Fruit fly (Drosophila melanogaster) whole organism, adult: ENCODE measurements around the gene CG17637.

ENCODE experiments used
- CG11617 ChIP-seq: fragments of 200-800 bp; sonication (Bioruptor generic); optimal IDR thresholded peaks from 2 replicates; lab custom pipeline; 2017; ENCODE audit warnings: mild to moderate bottlenecking, missing biosample characterization, missing genetic modification reagents, missing genetic modification characterization
- CG12768 ChIP-seq: fragments of 200-800 bp; sonication (Bioruptor generic); optimal IDR thresholded peaks from 2 replicates; lab custom pipeline; 2017; ENCODE audit warnings: missing biosample characterization, missing genetic modification characterization, mild to moderate bottlenecking, moderate library complexity, missing genetic modification reagents
- CG14711 ChIP-seq: fragments of 200-800 bp; sonication (Bioruptor generic); optimal IDR thresholded peaks from 2 replicates; lab custom pipeline; 2018; ENCODE audit warnings: missing biosample characterization, mild to moderate bottlenecking, missing genetic modification characterization, moderate library complexity
- CG1620 ChIP-seq: fragments of 200-800 bp; sonication (Bioruptor generic); optimal IDR thresholded peaks from 2 replicates; lab custom pipeline; 2016; ENCODE audit warnings: missing biosample characterization, missing genetic modification characterization
- CG33017 ChIP-seq: fragments of 200-800 bp; sonication (Bioruptor generic); optimal IDR thresholded peaks from 2 replicates; lab custom pipeline; 2018; ENCODE audit warnings: missing biosample characterization, mild to moderate bottlenecking, missing genetic modification characterization, moderate library complexity
- CG5204 ChIP-seq: fragments of 200-800 bp; sonication (Bioruptor generic); optimal IDR thresholded peaks from 2 replicates; lab custom pipeline; 2016; ENCODE audit warnings: missing biosample characterization, missing genetic modification characterization
- CG7045 ChIP-seq: fragments of 200-800 bp; sonication (Bioruptor generic); optimal IDR thresholded peaks from 2 replicates; lab custom pipeline; 2017; ENCODE audit warnings: missing biosample characterization, mild to moderate bottlenecking, missing genetic modification characterization
- CG7101 ChIP-seq: fragments of 200-800 bp; sonication (Bioruptor generic); optimal IDR thresholded peaks from 2 replicates; lab custom pipeline; 2018; ENCODE audit warnings: missing biosample characterization, mild to moderate bottlenecking, missing genetic modification characterization, moderate library complexity
- Clk ChIP-seq: fragments of 200-800 bp; sonication (Bioruptor generic); optimal IDR thresholded peaks from 2 replicates; lab custom pipeline; 2017; ENCODE audit warnings: missing biosample characterization, missing genetic modification characterization
- Crg-1 ChIP-seq: fragments of 200-800 bp; sonication (Bioruptor generic); optimal IDR thresholded peaks from 2 replicates; lab custom pipeline; 2016; ENCODE audit warnings: missing biosample characterization, missing genetic modification characterization
- Hr96 ChIP-seq: fragments of 200-800 bp; sonication (Bioruptor generic); optimal IDR thresholded peaks from 2 replicates; lab custom pipeline; 2016; ENCODE audit warnings: missing biosample characterization, missing genetic modification characterization
- Mnt ChIP-seq: fragments of 200-800 bp; sonication (Bioruptor generic); optimal IDR thresholded peaks from 2 replicates; lab custom pipeline; 2016; ENCODE audit warnings: missing biosample characterization, mild to moderate bottlenecking, missing genetic modification characterization
- bab1 ChIP-seq: fragments of 200-800 bp; sonication (Bioruptor generic); optimal IDR thresholded peaks from 3 replicates; lab custom pipeline; 2019; ENCODE audit warnings: missing biosample characterization, mild to moderate bottlenecking, missing genetic modification characterization, moderate library complexity
- cic ChIP-seq: fragments of 200-800 bp; sonication (Bioruptor generic); optimal IDR thresholded peaks from 2 replicates; lab custom pipeline; 2017; ENCODE audit warnings: missing biosample characterization, mild to moderate bottlenecking, missing genetic modification characterization, moderate library complexity
- cnc ChIP-seq, 2 experiments: fragments of >200 bp; optimal IDR thresholded peaks; 2 replicates each; lab custom pipeline; 2017
- kay ChIP-seq: fragments of 200-800 bp; sonication (Bioruptor generic); peaks from one replicate; lab custom pipeline; 2016; ENCODE audit warnings: missing biosample characterization, missing genetic modification characterization, borderline replicate concordance
- ovo ChIP-seq: fragments of 200-800 bp; sonication (Bioruptor generic); optimal IDR thresholded peaks from 2 replicates; lab custom pipeline; 2016; ENCODE audit warnings: missing biosample characterization, missing genetic modification characterization
- pad ChIP-seq: fragments of 200-800 bp; sonication (Bioruptor generic); optimal IDR thresholded peaks from 3 replicates; lab custom pipeline; 2017; ENCODE audit warnings: missing biosample characterization, missing genetic modification characterization, mild to moderate bottlenecking, moderate library complexity, missing genetic modification reagents
- tj ChIP-seq: fragments of 200-800 bp; sonication (Bioruptor generic); optimal IDR thresholded peaks from 3 replicates; lab custom pipeline; 2017; ENCODE audit warnings: missing biosample characterization, mild to moderate bottlenecking, missing genetic modification characterization, moderate library complexity
- toe ChIP-seq: fragments of 200-800 bp; sonication (Bioruptor generic); optimal IDR thresholded peaks from 2 replicates; lab custom pipeline; 2016; ENCODE audit warnings: missing biosample characterization, missing genetic modification characterization

Gene CG17637

dm6 chr3L:20530347-20531177 lies 26.6 kb downstream of the CG17637 start:
- TF ChIP-seq tj (peak; percentile 94), cic (GFP tag; lab: Kevin White, UChicago) (no peak), pad (GFP tag; lab: Kevin White, UChicago) (no peak)

DNA sequence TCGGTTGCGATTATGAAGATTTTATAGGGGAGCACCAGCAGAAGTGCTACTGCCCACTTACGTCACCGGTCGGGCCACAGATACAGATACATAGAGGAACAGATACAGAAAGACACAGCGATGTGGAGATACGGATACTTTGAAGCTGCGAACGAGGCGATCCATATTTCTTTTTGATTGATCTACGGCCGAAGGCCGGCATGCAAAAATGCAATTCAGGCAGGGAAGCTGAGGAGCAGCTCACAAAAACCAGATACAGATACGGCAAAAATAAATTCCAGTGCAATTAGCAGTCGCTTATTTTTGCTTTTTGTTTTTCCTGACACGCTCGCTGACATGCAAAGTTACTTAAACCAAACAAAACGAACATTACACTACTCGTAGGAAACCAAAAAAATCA lies 27.3 kb downstream of the CG17637 start:
- no peak for TF ChIP-seq CG5204 (GFP tag; lab: Kevin White, UChicago)
- TF ChIP-seq CG7045 (GFP tag; lab: Kevin White, UChicago): no peak
- no peak for TF ChIP-seq CG7101 (tag; lab: Kevin White, UChicago)
- no peak for TF ChIP-seq tj
- TF ChIP-seq bab1 (GFP tag; lab: Kevin White, UChicago): no peak
- no peak for TF ChIP-seq Clk
- TF ChIP-seq CG12768 (GFP tag; lab: Kevin White, UChicago): no peak
- no peak for TF ChIP-seq cic (GFP tag; lab: Kevin White, UChicago)
- TF ChIP-seq Crg-1 (GFP tag; lab: Kevin White, UChicago): no peak
- TF ChIP-seq CG11617 (GFP tag; lab: Kevin White, UChicago): no peak
- TF ChIP-seq kay (GFP tag; lab: Kevin White, UChicago): no peak
- no peak for TF ChIP-seq toe
- no peak for TF ChIP-seq CG33017 (tag; lab: Kevin White, UChicago)
- TF ChIP-seq cnc (optimal IDR thresholded peaks at IDR 0.05; lab: Kevin White, UChicago): no peak
- no peak for TF ChIP-seq pad (GFP tag; lab: Kevin White, UChicago)
- TF ChIP-seq Mnt (GFP tag; lab: Kevin White, UChicago): no peak
- TF ChIP-seq ovo (GFP tag; lab: Kevin White, UChicago): no peak
- TF ChIP-seq CG14711: no peak

DNA sequence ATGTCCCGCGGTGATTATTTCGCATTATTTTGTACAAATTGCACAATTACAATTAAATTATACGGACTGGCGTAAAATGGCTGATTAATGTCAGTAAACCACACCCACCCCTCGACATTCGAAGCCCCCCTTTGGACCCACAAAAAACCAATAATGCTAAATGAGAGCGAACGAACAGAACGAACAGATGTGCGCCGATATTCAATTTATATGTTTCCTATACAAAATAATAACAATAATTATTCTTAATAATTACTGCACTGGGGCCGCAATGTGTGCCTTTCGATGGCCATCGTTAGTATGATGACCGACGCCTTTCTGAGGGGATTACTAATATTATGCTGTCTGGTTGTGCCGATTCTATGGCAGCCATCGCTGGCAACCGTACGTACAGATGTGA lies 29.4 kb downstream of the CG17637 start, which contains the start of gene CG13250:
Gene CG13250 (plus strand): TSS at position 301 of the 400 bp plus-strand sequence.
- peak; percentile 65 for TF ChIP-seq tj
- no peak for TF ChIP-seq CG7101 (tag; lab: Kevin White, UChicago)

dm6 chr3L:20536919-20537318 lies 32.9 kb downstream of the CG17637 start:
- no peak for TF ChIP-seq toe
- peak; percentile 63 for TF ChIP-seq kay (GFP tag; lab: Kevin White, UChicago)
- no peak for TF ChIP-seq Hr96 (GFP tag; lab: Kevin White, UChicago)
- no peak for TF ChIP-seq CG11617 (GFP tag; lab: Kevin White, UChicago)
- no peak for TF ChIP-seq Mnt (GFP tag; lab: Kevin White, UChicago)
- no peak for TF ChIP-seq CG33017 (tag; lab: Kevin White, UChicago)
- TF ChIP-seq ovo (GFP tag; lab: Kevin White, UChicago): no peak
- no peak for TF ChIP-seq CG7101 (tag; lab: Kevin White, UChicago)

dm6 chr3L:20537655-20538300 lies 33.8 kb downstream of the CG17637 start:
- TF ChIP-seq CG5204 (GFP tag; lab: Kevin White, UChicago) (peak; percentile 19), CG1620 (GFP tag; lab: Kevin White, UChicago) (no peak), cic (GFP tag; lab: Kevin White, UChicago) (peak; percentile 56), kay (GFP tag; lab: Kevin White, UChicago) (peak; percentile 78)

dm6 chr3L:20538458-20538857 lies 34.5 kb downstream of the CG17637 start:
- TF ChIP-seq cnc (optimal IDR thresholded peaks at IDR 0.05; lab: Kevin White, UChicago): no peak
- TF ChIP-seq cic (GFP tag; lab: Kevin White, UChicago): no peak
- no peak for TF ChIP-seq bab1 (GFP tag; lab: Kevin White, UChicago)
- no peak for TF ChIP-seq CG12768 (GFP tag; lab: Kevin White, UChicago)
- no peak for TF ChIP-seq tj
- TF ChIP-seq CG14711: no peak
- TF ChIP-seq CG11617 (GFP tag; lab: Kevin White, UChicago): no peak
- TF ChIP-seq Mnt (GFP tag; lab: Kevin White, UChicago): no peak
- no peak for TF ChIP-seq Hr96 (GFP tag; lab: Kevin White, UChicago)
- TF ChIP-seq Crg-1 (GFP tag; lab: Kevin White, UChicago): no peak
- no peak for TF ChIP-seq CG33017 (tag; lab: Kevin White, UChicago)
- no peak for TF ChIP-seq CG5204 (GFP tag; lab: Kevin White, UChicago)
